Worm (Caenorhabditis elegans): Measurements from ENCODE around the gene hpo-6.

DNA sequence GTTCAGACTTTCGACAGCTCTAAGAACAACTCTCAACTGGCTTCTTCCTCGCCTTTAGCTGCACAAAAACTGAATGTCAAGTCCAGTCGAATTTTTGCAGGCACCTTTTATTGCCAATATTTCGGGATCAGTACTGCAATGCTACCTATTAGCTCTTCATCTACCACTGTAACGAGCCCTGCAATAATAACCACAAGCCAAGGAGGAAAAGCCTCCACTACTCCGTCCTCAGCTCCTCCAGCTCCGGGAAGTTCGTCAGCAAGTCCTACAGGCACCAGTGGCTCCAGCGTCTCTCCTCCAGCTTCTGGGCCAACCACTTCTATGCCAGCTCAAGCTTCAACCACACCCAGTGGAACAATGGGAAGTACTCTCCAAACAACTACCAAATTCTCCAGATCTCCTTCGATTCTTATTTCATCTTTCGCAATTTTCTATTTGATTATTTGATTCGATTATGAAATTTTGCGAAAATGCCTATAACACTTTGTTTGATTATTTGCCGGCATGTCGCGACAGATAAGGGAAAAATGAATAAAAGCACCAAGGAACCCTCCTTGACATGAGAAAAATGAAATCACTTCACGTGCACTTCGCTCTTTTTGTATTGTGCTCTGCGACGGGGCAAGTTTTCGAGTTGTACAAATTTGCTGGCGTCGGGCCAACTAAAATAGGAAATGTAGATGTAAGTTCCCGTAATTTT is 6.8 kb upstream of the hpo-6 start, which contains the start of gene C34H4.1:
- TF ChIP-seq drap-1 (GFP tag; optimal IDR thresholded peaks at IDR 0.05) (no peak), lin-32 (GFP tag; optimal IDR thresholded peaks at IDR 0.05) (no peak), lin-13 (tag; optimal IDR thresholded peaks at IDR 0.05) (no peak), bed-3 (GFP tag; optimal IDR thresholded peaks at IDR 0.05) (no peak), ces-1 (GFP tag; optimal IDR thresholded peaks at IDR 0.05) (no peak)
